Worm (Caenorhabditis elegans) whole organism, late embryonic: ENCODE measurements around the gene F42A10.5.

ENCODE experiments used
- C08G9.2 ChIP-seq: sonication (generic microtip); optimal IDR thresholded peaks from 2 replicates; lab custom pipeline; 2016; ENCODE audit warnings: mild to moderate bottlenecking, missing genetic modification characterization, moderate library complexity, missing compliant biosample characterization
- C38D4.7 ChIP-seq: fragments of 200-800 bp; sonication (Bioruptor generic); optimal IDR thresholded peaks from 2 replicates; lab custom pipeline; 2018; ENCODE audit warnings: mild to moderate bottlenecking, missing genetic modification characterization, moderate library complexity, missing compliant biosample characterization
- F13H6.1 ChIP-seq: sonication (generic microtip); optimal IDR thresholded peaks from 2 replicates; lab custom pipeline; 2016; ENCODE audit warnings: missing genetic modification characterization, missing compliant biosample characterization
- K02D7.2 ChIP-seq: sonication (generic microtip); optimal IDR thresholded peaks from 2 replicates; lab custom pipeline; 2017; ENCODE audit warnings: mild to moderate bottlenecking, missing genetic modification characterization, missing compliant biosample characterization
- T23F11.4 ChIP-seq: fragments of 200-800 bp; sonication (Bioruptor generic); optimal IDR thresholded peaks from 2 replicates; lab custom pipeline; 2018; ENCODE audit warnings: mild to moderate bottlenecking, missing genetic modification characterization, missing compliant biosample characterization
- ahr-1 ChIP-seq: sonication (generic microtip); optimal IDR thresholded peaks from 2 replicates; lab custom pipeline; 2016; ENCODE audit warnings: missing genetic modification characterization, missing compliant biosample characterization
- ama-1 ChIP-seq: fragments of 150-350 bp; optimal IDR thresholded peaks from 2 replicates; lab custom pipeline; 2014
- ceh-14 ChIP-seq: sonication (generic microtip); optimal IDR thresholded peaks from 2 replicates; lab custom pipeline; 2016; ENCODE audit warnings: missing genotype, missing genetic modification characterization, missing compliant biosample characterization
- ceh-18 ChIP-seq: sonication (generic microtip); optimal IDR thresholded peaks from 2 replicates; lab custom pipeline; 2016; ENCODE audit warnings: missing genetic modification characterization, missing compliant biosample characterization
- ceh-19 ChIP-seq: fragments of 200-800 bp; sonication (Bioruptor generic); optimal IDR thresholded peaks from 2 replicates; lab custom pipeline; 2018; ENCODE audit warnings: mild to moderate bottlenecking, missing genetic modification characterization, missing compliant biosample characterization
- ceh-2 ChIP-seq: sonication (generic microtip); optimal IDR thresholded peaks from 2 replicates; lab custom pipeline; 2016; ENCODE audit warnings: missing genotype, missing genetic modification characterization, missing compliant biosample characterization
- ceh-24 ChIP-seq: sonication (generic microtip); optimal IDR thresholded peaks from 2 replicates; lab custom pipeline; 2016; ENCODE audit warnings: mild to moderate bottlenecking, missing genetic modification characterization, missing compliant biosample characterization
- ceh-30 ChIP-seq: fragments of 150-350 bp; optimal IDR thresholded peaks from 2 replicates; lab custom pipeline; 2014; ENCODE audit warnings: missing biosample characterization, missing genetic modification characterization
- ceh-31 ChIP-seq: sonication (generic microtip); optimal IDR thresholded peaks from 2 replicates; lab custom pipeline; 2016; ENCODE audit warnings: missing genetic modification characterization, missing compliant biosample characterization
- ceh-6 ChIP-seq: fragments of 200-800 bp; sonication (Bioruptor generic); optimal IDR thresholded peaks from 2 replicates; lab custom pipeline; 2018; ENCODE audit warnings: mild to moderate bottlenecking, missing genetic modification characterization, missing compliant biosample characterization
- che-1 ChIP-seq: sonication (generic microtip); optimal IDR thresholded peaks from 2 replicates; lab custom pipeline; 2016; ENCODE audit warnings: mild to moderate bottlenecking, missing genetic modification characterization, missing compliant biosample characterization
- dmd-4 ChIP-seq: sonication (generic microtip); optimal IDR thresholded peaks from 2 replicates; lab custom pipeline; 2016; ENCODE audit warnings: borderline replicate concordance, missing genetic modification characterization, missing compliant biosample characterization
- elt-2 ChIP-seq: sonication (generic microtip); optimal IDR thresholded peaks from 2 replicates; lab custom pipeline; 2016; ENCODE audit warnings: missing genetic modification reagents, missing genetic modification characterization, missing compliant biosample characterization
- elt-4 ChIP-seq: sonication (generic microtip); optimal IDR thresholded peaks from 2 replicates; lab custom pipeline; 2016; ENCODE audit warnings: missing genetic modification characterization, missing compliant biosample characterization
- eyg-1 ChIP-seq: sonication (generic microtip); optimal IDR thresholded peaks from 2 replicates; lab custom pipeline; 2016; ENCODE audit warnings: missing genotype, missing genetic modification characterization, missing compliant biosample characterization
- fax-1 ChIP-seq: sonication (generic microtip); optimal IDR thresholded peaks from 2 replicates; lab custom pipeline; 2016; ENCODE audit warnings: missing genotype, missing genetic modification characterization, missing compliant biosample characterization
- fkh-10 ChIP-seq: fragments of 150-350 bp; optimal IDR thresholded peaks from 2 replicates; lab custom pipeline; 2014; ENCODE audit warnings: missing biosample characterization, missing genetic modification reagents, missing genetic modification characterization
- hlh-30 ChIP-seq: sonication (generic microtip); optimal IDR thresholded peaks from 2 replicates; lab custom pipeline; 2017; ENCODE audit warnings: antibody characterized with exemption, missing genetic modification characterization, missing compliant biosample characterization; ENCODE audit not compliant: insufficient read depth
- hlh-6 ChIP-seq: sonication (generic microtip); optimal IDR thresholded peaks from 2 replicates; lab custom pipeline; 2016; ENCODE audit warnings: missing genotype, missing genetic modification characterization, missing compliant biosample characterization
- hlh-8 ChIP-seq: sonication (generic microtip); optimal IDR thresholded peaks from 2 replicates; lab custom pipeline; 2016; ENCODE audit warnings: missing genotype, missing genetic modification characterization, missing compliant biosample characterization
- lim-6 ChIP-seq: sonication (generic microtip); optimal IDR thresholded peaks from 2 replicates; lab custom pipeline; 2016; ENCODE audit warnings: missing genetic modification characterization, missing compliant biosample characterization
- lin-11 ChIP-seq: fragments of 200-800 bp; sonication (Bioruptor generic); optimal IDR thresholded peaks from 2 replicates; lab custom pipeline; 2018; ENCODE audit warnings: mild to moderate bottlenecking, missing genetic modification characterization, missing compliant biosample characterization
- nfya-1 ChIP-seq: sonication (generic microtip); optimal IDR thresholded peaks from 2 replicates; lab custom pipeline; 2017; ENCODE audit warnings: missing genetic modification characterization, mild to moderate bottlenecking, missing compliant biosample characterization, antibody characterized with exemption, moderate library complexity
- nhr-11 ChIP-seq: fragments of 150-350 bp; optimal IDR thresholded peaks from 2 replicates; lab custom pipeline; 2014; ENCODE audit warnings: missing biosample characterization, missing genetic modification characterization
- odd-2 ChIP-seq: sonication (generic microtip); optimal IDR thresholded peaks from 2 replicates; lab custom pipeline; 2017; ENCODE audit warnings: antibody characterized with exemption, mild to moderate bottlenecking, missing genetic modification characterization, missing compliant biosample characterization
- pqm-1 ChIP-seq: sonication (generic microtip); optimal IDR thresholded peaks from 2 replicates; lab custom pipeline; 2016; ENCODE audit warnings: missing genetic modification characterization, missing compliant biosample characterization
- pros-1 ChIP-seq: fragments of 150-350 bp; optimal IDR thresholded peaks from 2 replicates; lab custom pipeline; 2014; ENCODE audit warnings: missing biosample characterization, missing genetic modification reagents, missing genetic modification characterization
- rnt-1 ChIP-seq: sonication (generic microtip); optimal IDR thresholded peaks from 2 replicates; lab custom pipeline; 2016; ENCODE audit warnings: missing genetic modification characterization, missing compliant biosample characterization
- sdc-2 ChIP-seq: sonication (generic microtip); optimal IDR thresholded peaks from 2 replicates; lab custom pipeline; 2016; ENCODE audit warnings: missing genotype, missing genetic modification characterization, missing compliant biosample characterization
- sox-2 ChIP-seq: fragments of 200-800 bp; sonication (Bioruptor generic); IDR thresholded peaks from 2 replicates; pipeline ENCODE4 v1.3.6; 2022; ENCODE audit warnings: missing genetic modification reagents, missing genetic modification characterization, missing compliant biosample characterization
- sox-4 ChIP-seq: sonication (generic microtip); optimal IDR thresholded peaks from 2 replicates; lab custom pipeline; 2017; ENCODE audit warnings: mild to moderate bottlenecking, missing genetic modification characterization, inconsistent platforms, missing compliant biosample characterization
- tbx-2 ChIP-seq: sonication (generic microtip); optimal IDR thresholded peaks from 2 replicates; lab custom pipeline; 2016; ENCODE audit warnings: missing genetic modification characterization, missing compliant biosample characterization
- ttx-3 ChIP-seq: sonication (generic microtip); optimal IDR thresholded peaks from 2 replicates; lab custom pipeline; 2016; ENCODE audit warnings: missing genetic modification reagents, missing genetic modification characterization, missing compliant biosample characterization
- unc-42 ChIP-seq: sonication (generic microtip); optimal IDR thresholded peaks from 2 replicates; lab custom pipeline; 2016; ENCODE audit warnings: missing genotype, missing genetic modification characterization, missing compliant biosample characterization
- unc-55 ChIP-seq: sonication (generic microtip); optimal IDR thresholded peaks from 2 replicates; lab custom pipeline; 2017; ENCODE audit warnings: missing biosample characterization, missing genetic modification reagents, missing genetic modification characterization
- zip-5 ChIP-seq: sonication (generic microtip); optimal IDR thresholded peaks from 2 replicates; lab custom pipeline; 2016; ENCODE audit warnings: missing genetic modification characterization, missing compliant biosample characterization
- ztf-16 ChIP-seq: sonication (generic microtip); optimal IDR thresholded peaks from 2 replicates; lab custom pipeline; 2017; ENCODE audit warnings: missing genetic modification characterization, missing compliant biosample characterization

Gene F42A10.5

ce11 chrIII:6207046-6207445 lies 33.8 kb upstream of the F42A10.5 start:
- no peak for TF ChIP-seq lim-6 (tag; lab: Kevin White, UChicago)
- TF ChIP-seq ceh-24 (tag; lab: Kevin White, UChicago): no peak
- no peak for TF ChIP-seq ceh-14 (tag; lab: Kevin White, UChicago)
- no peak for TF ChIP-seq pros-1 (tag; lab: Kevin White, UChicago)
- no peak for TF ChIP-seq C38D4.7
- TF ChIP-seq ama-1 (lab: Kevin White, UChicago): no peak
- no peak for TF ChIP-seq ceh-2 (tag; lab: Kevin White, UChicago)
- TF ChIP-seq ztf-16: no peak
- TF ChIP-seq C08G9.2 (tag; lab: Kevin White, UChicago): no peak
- TF ChIP-seq ceh-19: no peak
- TF ChIP-seq F13H6.1: no peak
- TF ChIP-seq sox-2 (GFP tag; lab: Robert Waterston, UW): no peak
- TF ChIP-seq odd-2 (tag; lab: Kevin White, UChicago): no peak
- no peak for TF ChIP-seq ceh-6 (GFP tag; lab: Kevin White, UChicago)
- no peak for TF ChIP-seq fkh-10 (GFP tag; lab: Kevin White, UChicago)
- TF ChIP-seq ceh-30: no peak
- TF ChIP-seq hlh-6: no peak
- no peak for TF ChIP-seq eyg-1 (tag; lab: Kevin White, UChicago)
- no peak for TF ChIP-seq che-1 (tag; lab: Kevin White, UChicago)
- TF ChIP-seq hlh-8 (tag; lab: Kevin White, UChicago): no peak

- no peak for TF ChIP-seq fkh-10 (GFP tag; lab: Kevin White, UChicago)
- no peak for TF ChIP-seq elt-4 (tag; lab: Kevin White, UChicago)
- TF ChIP-seq tbx-2 (tag; lab: Kevin White, UChicago): peak; percentile 32
- TF ChIP-seq sox-4: no peak
- TF ChIP-seq ceh-24 (tag; lab: Kevin White, UChicago): no peak
- TF ChIP-seq elt-2: peak; percentile 2
- TF ChIP-seq lin-11: no peak
- TF ChIP-seq nhr-11 (tag; lab: Kevin White, UChicago): no peak
- peak; percentile 33 for TF ChIP-seq ceh-18 (tag; lab: Kevin White, UChicago)
- no peak for TF ChIP-seq zip-5 (tag; lab: Kevin White, UChicago)
- no peak for TF ChIP-seq ttx-3 (tag; lab: Kevin White, UChicago)
- TF ChIP-seq dmd-4 (tag; lab: Kevin White, UChicago): no peak
- peak; percentile 16 for TF ChIP-seq unc-55 (GFP tag; lab: Kevin White, UChicago)
- TF ChIP-seq hlh-8 (tag; lab: Kevin White, UChicago): no peak
- peak; percentile 82 for TF ChIP-seq nfya-1 (tag; lab: Kevin White, UChicago)
- TF ChIP-seq K02D7.2 (tag; lab: Kevin White, UChicago): no peak
- no peak for TF ChIP-seq ahr-1 (tag; lab: Kevin White, UChicago)
- TF ChIP-seq fax-1 (tag; lab: Kevin White, UChicago): no peak
- no peak for TF ChIP-seq sdc-2 (tag; lab: Kevin White, UChicago)
- TF ChIP-seq ceh-14 (tag; lab: Kevin White, UChicago): no peak
- TF ChIP-seq ceh-30: no peak
- no peak for TF ChIP-seq lim-6 (tag; lab: Kevin White, UChicago)
- no peak for TF ChIP-seq hlh-6
- no peak for TF ChIP-seq F13H6.1
- peak; percentile 78 for TF ChIP-seq ceh-31 (tag; lab: Kevin White, UChicago)
- peak; percentile 63 for TF ChIP-seq rnt-1 (tag; lab: Kevin White, UChicago)
- peak; percentile 81 for TF ChIP-seq hlh-30
- TF ChIP-seq C08G9.2 (tag; lab: Kevin White, UChicago): no peak
- TF ChIP-seq che-1 (tag; lab: Kevin White, UChicago): no peak
- TF ChIP-seq unc-42 (tag; lab: Kevin White, UChicago): peak; percentile 39
- no peak for TF ChIP-seq T23F11.4 (GFP tag; lab: Kevin White, UChicago)
- no peak for TF ChIP-seq pqm-1 (tag; lab: Kevin White, UChicago)
Measured at ce11 chrIII:6206161-6206853, 33.0 kb upstream of the F42A10.5 start, which contains the start of the genes sna-3 and rps-3. Gene sna-3, minus strand, starts transcription at chrIII:6206211. Gene rps-3, plus strand, starts transcription at chrIII:6206803.
